Worm (Caenorhabditis elegans): ENCODE data around the gene srlf-21.

The srlf-21 gene

ce11 chrV:858841-859456 lies 31.4 kb downstream of the srlf-21 start:
- TF ChIP-seq sox-2 (GFP tag; IDR thresholded peaks at IDR 0.05) (0 out of 2 replicates have a peak, but pooled peaks have one; percentile 36), ceh-14 (tag; optimal IDR thresholded peaks at IDR 0.05) (no peak)

- TF ChIP-seq unc-42 (tag; optimal IDR thresholded peaks at IDR 0.05), result no peak
- TF ChIP-seq ahr-1 (tag; optimal IDR thresholded peaks at IDR 0.05), result no peak
- no peak for TF ChIP-seq ceh-24 (tag; optimal IDR thresholded peaks at IDR 0.05)
- no peak for TF ChIP-seq sox-2 (GFP tag; IDR thresholded peaks at IDR 0.05)
- TF ChIP-seq hlh-30 (tag; optimal IDR thresholded peaks at IDR 0.05; ENCODE audit: insufficient read depth), result no peak
- no peak for TF ChIP-seq elt-4 (tag; optimal IDR thresholded peaks at IDR 0.05)
- no peak for TF ChIP-seq pha-2 (tag; optimal IDR thresholded peaks at IDR 0.05)
- TF ChIP-seq hlh-15 (tag; optimal IDR thresholded peaks at IDR 0.05), result no peak
- no peak for TF ChIP-seq ttx-3 (tag; optimal IDR thresholded peaks at IDR 0.05)
- TF ChIP-seq unc-3 (GFP tag; conservative IDR thresholded peaks at IDR 0.05), result no peak
- no peak for TF ChIP-seq unc-3 (tag; optimal IDR thresholded peaks at IDR 0.05)
- TF ChIP-seq rnt-1 (tag; optimal IDR thresholded peaks at IDR 0.05), result no peak
- TF ChIP-seq ztf-16 (tag; optimal IDR thresholded peaks at IDR 0.05), result no peak
- TF ChIP-seq T23F11.4 (GFP tag; optimal IDR thresholded peaks at IDR 0.05), result no peak
- no peak for TF ChIP-seq lim-6 (tag; optimal IDR thresholded peaks at IDR 0.05)
- TF ChIP-seq ref-2 (tag; optimal IDR thresholded peaks at IDR 0.05), result no peak
- TF ChIP-seq unc-86 (tag; optimal IDR thresholded peaks at IDR 0.05), result no peak
- TF ChIP-seq ceh-14 (tag; optimal IDR thresholded peaks at IDR 0.05), result no peak
- TF ChIP-seq ceh-45 (GFP tag; IDR thresholded peaks at IDR 0.05), result no peak
Measured at ce11 chrV:856549-856948, 33.8 kb downstream of the srlf-21 start, which contains the start of gene K09C6.2. TSS of gene K09C6.2 (plus strand) at chrV:856849.

ce11 chrV:854966-855365 lies 35.4 kb downstream of the srlf-21 start, which contains the start of gene K09C6.9:
TSS of gene K09C6.9 (minus strand) at chrV:855066.
- TF ChIP-seq K02D7.2 (tag; optimal IDR thresholded peaks at IDR 0.05) (no peak), hlh-30 (tag; optimal IDR thresholded peaks at IDR 0.05; ENCODE audit: insufficient read depth) (no peak), ttx-3 (tag; optimal IDR thresholded peaks at IDR 0.05) (no peak), ama-1 (optimal IDR thresholded peaks at IDR 0.05) (no peak), fkh-6 (tag; optimal IDR thresholded peaks at IDR 0.05) (no peak), lin-11 (tag; optimal IDR thresholded peaks at IDR 0.05) (no peak), ceh-34 (tag; optimal IDR thresholded peaks at IDR 0.05) (no peak), pha-4 (tag; optimal IDR thresholded peaks at IDR 0.05) (no peak), che-1 (tag; optimal IDR thresholded peaks at IDR 0.05) (no peak), ztf-16 (tag; optimal IDR thresholded peaks at IDR 0.05) (no peak), Y22D7AL.16 (tag; optimal IDR thresholded peaks at IDR 0.05) (no peak)

- no peak for TF ChIP-seq ceh-6 (GFP tag; optimal IDR thresholded peaks at IDR 0.05)
- no peak for TF ChIP-seq lim-6 (tag; optimal IDR thresholded peaks at IDR 0.05)
- no peak for TF ChIP-seq pros-1 (tag; optimal IDR thresholded peaks at IDR 0.05)
- TF ChIP-seq ceh-30 (tag; optimal IDR thresholded peaks at IDR 0.05), result no peak
- TF ChIP-seq zip-5 (tag; optimal IDR thresholded peaks at IDR 0.05), result no peak
- no peak for TF ChIP-seq ceh-19 (GFP tag; optimal IDR thresholded peaks at IDR 0.05)
- no peak for TF ChIP-seq pha-4 (tag; optimal IDR thresholded peaks at IDR 0.05)
- no peak for TF ChIP-seq tbx-7 (tag; optimal IDR thresholded peaks at IDR 0.05)
- no peak for TF ChIP-seq tbx-2 (tag; optimal IDR thresholded peaks at IDR 0.05)
- TF ChIP-seq ets-4 (tag; optimal IDR thresholded peaks at IDR 0.05), result no peak
Measured at ce11 chrV:852184-852583, 38.1 kb downstream of the srlf-21 start, which contains the start of gene K09C6.3. TSS of gene K09C6.3 (plus strand) at chrV:852484.

- TF ChIP-seq eyg-1 (tag; optimal IDR thresholded peaks at IDR 0.05) (no peak), ceh-34 (tag; optimal IDR thresholded peaks at IDR 0.05) (no peak), tbx-7 (tag; optimal IDR thresholded peaks at IDR 0.05) (no peak), T23F11.4 (GFP tag; optimal IDR thresholded peaks at IDR 0.05) (no peak), fax-1 (tag; optimal IDR thresholded peaks at IDR 0.05) (no peak), hlh-8 (tag; optimal IDR thresholded peaks at IDR 0.05) (no peak), sox-2 (GFP tag; IDR thresholded peaks at IDR 0.05) (no peak), unc-86 (tag; optimal IDR thresholded peaks at IDR 0.05) (no peak), ceh-9 (tag; optimal IDR thresholded peaks at IDR 0.05) (no peak), tbx-2 (tag; optimal IDR thresholded peaks at IDR 0.05) (no peak)
Measured at ce11 chrV:849512-849911, 40.8 kb downstream of the srlf-21 start, which contains the start of gene srbc-12. TSS of gene srbc-12 (plus strand) at chrV:849812.

Measured in whole organism, late embryonic.